Fruit fly (Drosophila melanogaster) whole organism, embryonic: ENCODE measurements around the gene CHES-1-like.

Experiments
- CG14050 ChIP-seq: fragments of 200-800 bp; sonication (Bioruptor generic); IDR thresholded peaks from 3 replicates; pipeline ENCODE4 v1.3.6; 2022; ENCODE audit warnings: missing biosample characterization, missing genetic modification characterization
- CG17359 ChIP-seq: fragments of 200-800 bp; sonication (Bioruptor generic); optimal IDR thresholded peaks from 3 replicates; lab custom pipeline; 2018; ENCODE audit warnings: missing biosample characterization, mild to moderate bottlenecking, missing genetic modification characterization, moderate library complexity
- CG18476 ChIP-seq: fragments of 200-800 bp; sonication (Bioruptor generic); optimal IDR thresholded peaks from 2 replicates; lab custom pipeline; 2016; ENCODE audit warnings: missing biosample characterization, mild to moderate bottlenecking, missing genetic modification characterization
- Sry-β ChIP-seq: fragments of 200-800 bp; sonication (Bioruptor generic); optimal IDR thresholded peaks from 2 replicates; lab custom pipeline; 2018; ENCODE audit warnings: missing biosample characterization, mild to moderate bottlenecking, missing genetic modification characterization, moderate library complexity
- hb ChIP-seq: fragments of 200-800 bp; sonication (Bioruptor generic); IDR thresholded peaks from 3 replicates; pipeline ENCODE4 v1.3.6; 2022; ENCODE audit warnings: missing biosample characterization, missing genetic modification characterization; ENCODE audit not compliant: partially characterized antibody
- nmo ChIP-seq: fragments of 200-800 bp; sonication (Bioruptor generic); optimal IDR thresholded peaks from 2 replicates; lab custom pipeline; 2018; ENCODE audit warnings: missing biosample characterization, mild to moderate bottlenecking, missing genetic modification characterization, moderate library complexity
- run ChIP-seq: fragments of 200-800 bp; sonication (Bioruptor generic); optimal IDR thresholded peaks from 3 replicates; lab custom pipeline; 2018; ENCODE audit warnings: missing biosample characterization, mild to moderate bottlenecking, missing genetic modification characterization

- TF ChIP-seq CG14050 (GFP tag; lab: Robert Waterston, UW), result peak; percentile 91
- peak; percentile 59 for TF ChIP-seq run (tag; lab: Kevin White, UChicago)
- no peak for TF ChIP-seq hb
- peak; percentile 86 for TF ChIP-seq CG18476 (GFP tag; lab: Kevin White, UChicago)
- peak; percentile 16 for TF ChIP-seq Sry-β
- peak; percentile 95 for TF ChIP-seq CG17359
- TF ChIP-seq nmo (GFP tag; lab: Kevin White, UChicago), result peak; percentile 91
Measured at dm6 chrX:7700239-7700793, 8.9 kb downstream of the CHES-1-like start.
